Worm (Caenorhabditis elegans): ENCODE measurements around the gene Y22D7AL.3.

ce11 chrIII:1634270-1634669, 7.0 kb upstream of the Y22D7AL.3 start, which contains the start of gene Y22D7AL.11:
- no peak for TF ChIP-seq zag-1 (tag; optimal IDR thresholded peaks at IDR 0.05)
- TF ChIP-seq unc-39 (tag; optimal IDR thresholded peaks at IDR 0.05) = no peak
- TF ChIP-seq unc-62 (GFP tag; optimal IDR thresholded peaks at IDR 0.05) = no peak
- TF ChIP-seq lsy-2 (tag; optimal IDR thresholded peaks at IDR 0.05) = no peak
- TF ChIP-seq nhr-12 (tag; optimal IDR thresholded peaks at IDR 0.05) = no peak
- TF ChIP-seq ama-1 (optimal IDR thresholded peaks at IDR 0.05) = no peak
- no peak for TF ChIP-seq nhr-77 (tag; optimal IDR thresholded peaks at IDR 0.05)
- TF ChIP-seq nhr-129 (tag; optimal IDR thresholded peaks at IDR 0.05) = no peak
- TF ChIP-seq nhr-237 (tag; optimal IDR thresholded peaks at IDR 0.05) = no peak
- TF ChIP-seq aly-2 (tag; optimal IDR thresholded peaks at IDR 0.05) = no peak
- no peak for TF ChIP-seq ztf-11 (tag; optimal IDR thresholded peaks at IDR 0.05)
- TF ChIP-seq snpc-4 (tag; optimal IDR thresholded peaks at IDR 0.05) = no peak
- no peak for TF ChIP-seq ztf-4 (tag; optimal IDR thresholded peaks at IDR 0.05)
